Fruit fly (Drosophila melanogaster) whole organism, embryonic: ENCODE data around the gene CG16903.

Experiments
- Adf1 ChIP-seq: fragments of 200-800 bp; sonication (Bioruptor generic); IDR thresholded peaks from 2 replicates; pipeline ENCODE4 v1.3.6; 2022; ENCODE audit warnings: missing biosample characterization, missing genetic modification characterization
- CG10209 ChIP-seq: fragments of 200-800 bp; sonication (Bioruptor generic); optimal IDR thresholded peaks from 3 replicates; lab custom pipeline; 2017; ENCODE audit warnings: missing biosample characterization, mild to moderate bottlenecking, missing genetic modification characterization, missing genetic modification reagents
- CG10654 ChIP-seq: fragments of 200-800 bp; sonication (Bioruptor generic); optimal IDR thresholded peaks from 2 replicates; lab custom pipeline; 2016; ENCODE audit warnings: missing biosample characterization, missing genetic modification characterization
- CG11504 ChIP-seq: fragments of 200-800 bp; sonication (Bioruptor generic); optimal IDR thresholded peaks from 3 replicates; lab custom pipeline; 2019; ENCODE audit warnings: missing biosample characterization, mild to moderate bottlenecking, missing genetic modification characterization, moderate library complexity
- CG12219 ChIP-seq: fragments of 200-800 bp; sonication (Bioruptor generic); optimal IDR thresholded peaks from 3 replicates; lab custom pipeline; 2018; ENCODE audit warnings: missing biosample characterization, mild to moderate bottlenecking, missing genetic modification characterization
- CG13424 ChIP-seq: fragments of 200-800 bp; sonication (Bioruptor generic); optimal IDR thresholded peaks from 2 replicates; lab custom pipeline; 2019; ENCODE audit warnings: missing biosample characterization, mild to moderate bottlenecking, missing genetic modification characterization, moderate library complexity
- CG13775 ChIP-seq: fragments of 200-800 bp; sonication (Bioruptor generic); optimal IDR thresholded peaks from 3 replicates; lab custom pipeline; 2017; ENCODE audit warnings: missing biosample characterization, mild to moderate bottlenecking, missing genetic modification characterization
- CG15479 ChIP-seq: fragments of 200-800 bp; sonication (Bioruptor generic); optimal IDR thresholded peaks from 3 replicates; lab custom pipeline; 2019; ENCODE audit warnings: missing biosample characterization, mild to moderate bottlenecking, missing genetic modification characterization, moderate library complexity
- CG15514 ChIP-seq: fragments of 200-800 bp; sonication (Bioruptor generic); optimal IDR thresholded peaks from 3 replicates; lab custom pipeline; 2017; ENCODE audit warnings: missing biosample characterization, missing genetic modification characterization, mild to moderate bottlenecking, moderate library complexity, missing genetic modification reagents
- CG17186 ChIP-seq: fragments of 200-800 bp; sonication (Bioruptor generic); optimal IDR thresholded peaks from 3 replicates; lab custom pipeline; 2017; ENCODE audit warnings: missing biosample characterization, missing genetic modification reagents, missing genetic modification characterization
- CG17359 ChIP-seq: fragments of 200-800 bp; sonication (Bioruptor generic); optimal IDR thresholded peaks from 3 replicates; lab custom pipeline; 2018; ENCODE audit warnings: missing biosample characterization, mild to moderate bottlenecking, missing genetic modification characterization, moderate library complexity
- CG30020 ChIP-seq: fragments of 200-800 bp; optimal IDR thresholded peaks from 2 replicates; lab custom pipeline; 2019; ENCODE audit warnings: missing biosample characterization, mild to moderate bottlenecking, missing genetic modification characterization, moderate library complexity
- CG33213 ChIP-seq: fragments of 200-800 bp; sonication (Bioruptor generic); optimal IDR thresholded peaks from 3 replicates; lab custom pipeline; 2016; ENCODE audit warnings: missing biosample characterization, missing genetic modification characterization
- CG3726 ChIP-seq: fragments of 200-800 bp; sonication (Bioruptor generic); IDR thresholded peaks from 3 replicates; pipeline ENCODE4, ENCODE4 v1.3.6; 2022; ENCODE audit warnings: missing biosample characterization, missing genetic modification characterization
- CG4404 ChIP-seq: fragments of 200-800 bp; sonication (Bioruptor generic); IDR thresholded peaks from 2 replicates; pipeline ENCODE4 v1.3.6; 2022; ENCODE audit warnings: missing biosample characterization, missing genetic modification characterization
- CG5953 ChIP-seq: fragments of 200-800 bp; sonication (Bioruptor generic); IDR thresholded peaks from 2 replicates; pipeline ENCODE4 v1.3.6; 2022; ENCODE audit warnings: missing biosample characterization, missing genetic modification characterization
- CG7786 ChIP-seq: fragments of 200-800 bp; sonication (Bioruptor generic); optimal IDR thresholded peaks from 2 replicates; lab custom pipeline; 2016; ENCODE audit warnings: missing biosample characterization, missing genetic modification characterization
- CG7839 ChIP-seq: fragments of 200-800 bp; sonication (Bioruptor generic); optimal IDR thresholded peaks from 3 replicates; lab custom pipeline; 2018; ENCODE audit warnings: missing biosample characterization, mild to moderate bottlenecking, missing genetic modification characterization, moderate library complexity
- CG7928 ChIP-seq: fragments of 200-800 bp; sonication (Bioruptor generic); optimal IDR thresholded peaks from 2 replicates; lab custom pipeline; 2017; ENCODE audit warnings: missing biosample characterization, mild to moderate bottlenecking, missing genetic modification characterization
- CG7963 ChIP-seq: fragments of 200-800 bp; sonication (Bioruptor generic); IDR thresholded peaks from 3 replicates; pipeline ENCODE4 v1.3.6; 2022; ENCODE audit warnings: missing biosample characterization, missing genetic modification characterization; ENCODE audit not compliant: partially characterized antibody
- CG9437 ChIP-seq: fragments of 200-800 bp; sonication (Bioruptor generic); optimal IDR thresholded peaks from 2 replicates; lab custom pipeline; 2018; ENCODE audit warnings: missing biosample characterization, mild to moderate bottlenecking, missing genetic modification characterization
- CG9817 ChIP-seq: fragments of 200-800 bp; sonication (Bioruptor generic); optimal IDR thresholded peaks from 2 replicates; lab custom pipeline; 2018; ENCODE audit warnings: missing biosample characterization, mild to moderate bottlenecking, missing genetic modification characterization, moderate library complexity
- D19B ChIP-seq: fragments of 200-800 bp; sonication (Bioruptor generic); optimal IDR thresholded peaks from 2 replicates; lab custom pipeline; 2017; ENCODE audit warnings: missing biosample characterization, mild to moderate bottlenecking, missing genetic modification characterization
- Dip2 ChIP-seq: fragments of 200-800 bp; sonication (Bioruptor generic); IDR thresholded peaks from 2 replicates; pipeline ENCODE4 v1.3.6; 2022; ENCODE audit warnings: missing biosample characterization, missing genetic modification characterization
- Elba2 ChIP-seq: fragments of 200-800 bp; sonication (Bioruptor generic); optimal IDR thresholded peaks from 3 replicates; lab custom pipeline; 2016; ENCODE audit warnings: missing biosample characterization, missing genetic modification characterization
- H2.0 ChIP-seq: fragments of 200-800 bp; sonication (Bioruptor generic); IDR thresholded peaks from 2 replicates; pipeline ENCODE4 v1.3.6; 2022; ENCODE audit warnings: missing biosample characterization, missing genetic modification characterization
- Lhr ChIP-seq: fragments of 200-800 bp; sonication (Bioruptor generic); optimal IDR thresholded peaks from 3 replicates; lab custom pipeline; 2017; ENCODE audit warnings: mild to moderate bottlenecking, missing biosample characterization, missing genetic modification reagents, missing genetic modification characterization
- Neu2 ChIP-seq: fragments of 200-800 bp; sonication (Bioruptor generic); optimal IDR thresholded peaks from 3 replicates; lab custom pipeline; 2016; ENCODE audit warnings: missing biosample characterization, missing genetic modification characterization, borderline replicate concordance
- Oaz ChIP-seq: fragments of 200-800 bp; sonication (Bioruptor generic); IDR thresholded peaks from 2 replicates; pipeline ENCODE4 v1.3.6; 2022; ENCODE audit warnings: missing biosample characterization, missing genetic modification characterization
- Vsx1 ChIP-seq: fragments of 200-800 bp; sonication (Bioruptor generic); optimal IDR thresholded peaks from 2 replicates; lab custom pipeline; 2017; ENCODE audit warnings: missing biosample characterization, mild to moderate bottlenecking, missing genetic modification characterization, missing genetic modification reagents
- chif ChIP-seq, 2 experiments: fragments of 200-800 bp; sonication (Bioruptor generic); optimal IDR thresholded peaks; 3 replicates each; lab custom pipeline; 2016; ENCODE audit warnings: missing biosample characterization in 2 of 2, missing genetic modification characterization in 2 of 2
- esg ChIP-seq: fragments of 200-800 bp; sonication (Bioruptor generic); conservative IDR thresholded peaks from 2 replicates; pipeline ENCODE4 v1.3.6; 2022; ENCODE audit warnings: missing biosample characterization, missing genetic modification characterization
- gcm ChIP-seq: fragments of 200-800 bp; sonication (Bioruptor generic); optimal IDR thresholded peaks from 2 replicates; lab custom pipeline; 2019; ENCODE audit warnings: missing biosample characterization, mild to moderate bottlenecking, missing genetic modification characterization, moderate library complexity
- gro ChIP-seq: fragments of 200-800 bp; sonication (Bioruptor generic); optimal IDR thresholded peaks from 2 replicates; lab custom pipeline; 2016; ENCODE audit warnings: missing biosample characterization, missing genetic modification characterization
- gt ChIP-seq: fragments of 200-800 bp; sonication (Bioruptor generic); IDR thresholded peaks from 2 replicates; pipeline ENCODE4 v1.3.6; 2022; ENCODE audit warnings: missing biosample characterization, missing genetic modification characterization
- hth ChIP-seq: fragments of >200 bp; optimal IDR thresholded peaks from 2 replicates; lab custom pipeline; 2017; ENCODE audit warnings: inconsistent platforms
- lmd ChIP-seq: fragments of 200-800 bp; sonication (Bioruptor generic); IDR thresholded peaks from 2 replicates; pipeline ENCODE4 v1.3.6; 2022; ENCODE audit warnings: missing biosample characterization, missing genetic modification characterization
- nerfin-1 ChIP-seq: fragments of 200-800 bp; sonication (Bioruptor generic); optimal IDR thresholded peaks from 3 replicates; lab custom pipeline; 2019; ENCODE audit warnings: missing biosample characterization, mild to moderate bottlenecking, missing genetic modification characterization, moderate library complexity
- p53 ChIP-seq: fragments of 200-800 bp; sonication (Bioruptor generic); optimal IDR thresholded peaks from 2 replicates; lab custom pipeline; 2016; ENCODE audit warnings: missing biosample characterization, missing genetic modification characterization
- pfk ChIP-seq: fragments of 200-800 bp; sonication (Bioruptor generic); optimal IDR thresholded peaks from 2 replicates; lab custom pipeline; 2018; ENCODE audit warnings: missing biosample characterization, mild to moderate bottlenecking, missing genetic modification characterization, moderate library complexity
- phol ChIP-seq: fragments of 200-800 bp; sonication (Bioruptor generic); optimal IDR thresholded peaks from 3 replicates; lab custom pipeline; 2018; ENCODE audit warnings: missing biosample characterization, mild to moderate bottlenecking, missing genetic modification characterization, moderate library complexity
- pzg ChIP-seq: fragments of 200-800 bp; sonication (Bioruptor generic); optimal IDR thresholded peaks from 3 replicates; lab custom pipeline; 2018; ENCODE audit warnings: missing biosample characterization, mild to moderate bottlenecking, missing genetic modification characterization, moderate library complexity
- sim ChIP-seq: fragments of 200-800 bp; sonication (Bioruptor generic); IDR thresholded peaks from 2 replicates; pipeline ENCODE4 v1.3.6; 2022; ENCODE audit warnings: missing biosample characterization, missing genetic modification characterization
- sisA ChIP-seq: fragments of 200-800 bp; sonication (Bioruptor generic); IDR thresholded peaks from 2 replicates; pipeline ENCODE4 v1.3.6; 2022; ENCODE audit warnings: missing biosample characterization, missing genetic modification characterization
- slou ChIP-seq: fragments of 200-800 bp; sonication (Bioruptor generic); optimal IDR thresholded peaks from 3 replicates; lab custom pipeline; 2016; ENCODE audit warnings: missing biosample characterization, missing genetic modification characterization
- toy ChIP-seq: fragments of 200-800 bp; sonication (Bioruptor generic); IDR thresholded peaks from 2 replicates; pipeline ENCODE4 v1.3.6; 2022; ENCODE audit warnings: missing biosample characterization, missing genetic modification characterization
- tup ChIP-seq: fragments of 200-800 bp; sonication (Bioruptor generic); optimal IDR thresholded peaks from 2 replicates; lab custom pipeline; 2016; ENCODE audit warnings: missing biosample characterization, mild to moderate bottlenecking, missing genetic modification characterization, moderate library complexity
- wdn ChIP-seq: fragments of 200-800 bp; sonication (Bioruptor generic); IDR thresholded peaks from 2 replicates; pipeline ENCODE4 v1.3.6; 2022; ENCODE audit warnings: missing biosample characterization, missing genetic modification characterization
- wek ChIP-seq: fragments of 200-800 bp; sonication (Bioruptor generic); optimal IDR thresholded peaks from 3 replicates; lab custom pipeline; 2018; ENCODE audit warnings: missing biosample characterization, mild to moderate bottlenecking, missing genetic modification characterization, moderate library complexity

CG16903 gene

dm6 chrX:2121716-2122601, 41.8 kb upstream of the CG16903 start (continued):
- no peak for TF ChIP-seq pfk (GFP tag; lab: Kevin White, UChicago)
- TF ChIP-seq Oaz (GFP tag; lab: Robert Waterston, UW), result no peak
- TF ChIP-seq Adf1 (GFP tag; lab: Robert Waterston, UW), result no peak
- no peak for TF ChIP-seq hth (lab: Kevin White, UChicago)
- TF ChIP-seq wek, result no peak
- TF ChIP-seq pzg, result no peak
- TF ChIP-seq tup (GFP tag; lab: Kevin White, UChicago), result no peak
- no peak for TF ChIP-seq CG3726 (GFP tag; lab: Robert Waterston, UW)
- TF ChIP-seq Elba2 (GFP tag; lab: Kevin White, UChicago), result no peak
- no peak for TF ChIP-seq D19B (GFP tag; lab: Kevin White, UChicago)
- TF ChIP-seq gt (GFP tag; lab: Robert Waterston, UW), result no peak
- 0 out of 2 replicates have a peak, but pooled peaks have one; percentile 6 for TF ChIP-seq esg (GFP tag; lab: Robert Waterston, UW)
- peak; percentile 39 for TF ChIP-seq CG13424 (tag; lab: Kevin White, UChicago)
- TF ChIP-seq nerfin-1 (tag; lab: Kevin White, UChicago), result no peak
- TF ChIP-seq CG33213, result no peak
- no peak for TF ChIP-seq slou (GFP tag; lab: Kevin White, UChicago)
- peak; percentile 10 for TF ChIP-seq CG9817
- no peak for TF ChIP-seq CG9437
- no peak for TF ChIP-seq toy
- TF ChIP-seq sim (GFP tag; lab: Robert Waterston, UW), result no peak
- TF ChIP-seq Vsx1 (GFP tag; lab: Kevin White, UChicago), result no peak
- TF ChIP-seq CG12219 (GFP tag; lab: Kevin White, UChicago), result peak; percentile 35
- TF ChIP-seq H2.0 (GFP tag; lab: Robert Waterston, UW), result peak; percentile 42; the same call in 1 of the 2 replicates
- no peak for TF ChIP-seq CG7963 (GFP tag; lab: Robert Waterston, UW)
- no peak for TF ChIP-seq CG15514 (GFP tag; lab: Kevin White, UChicago)
- no peak for TF ChIP-seq Lhr (GFP tag; lab: Kevin White, UChicago)
- TF ChIP-seq CG7839 (tag; lab: Kevin White, UChicago), result peak; percentile 53
- peak; percentile 47; the same call in 1 of the 2 replicates for TF ChIP-seq lmd
- TF ChIP-seq CG4404 (GFP tag; lab: Robert Waterston, UW), result no peak
- TF ChIP-seq CG7928 (GFP tag; lab: Kevin White, UChicago), result no peak
- TF ChIP-seq CG5953, result no peak
- no peak for TF ChIP-seq Dip2 (GFP tag; lab: Robert Waterston, UW)
- TF ChIP-seq CG10209, result peak; percentile 31
- TF ChIP-seq Neu2 (GFP tag; lab: Kevin White, UChicago), result no peak
- TF ChIP-seq gro (GFP tag; lab: Kevin White, UChicago), result no peak
- TF ChIP-seq chif (GFP tag; optimal IDR thresholded peaks at IDR 0.05; lab: Kevin White, UChicago), result peak in 1 of 2 experiments; percentile 38
- TF ChIP-seq CG30020 (tag; lab: Kevin White, UChicago), result no peak
- TF ChIP-seq p53 (GFP tag; lab: Kevin White, UChicago), result no peak
- no peak for TF ChIP-seq CG13775 (GFP tag; lab: Kevin White, UChicago)
- no peak for TF ChIP-seq CG10654 (GFP tag; lab: Kevin White, UChicago)
- peak; percentile 58 for TF ChIP-seq phol (tag; lab: Kevin White, UChicago)
- TF ChIP-seq sisA, result peak; percentile 47; the same call in 1 of the 2 replicates
- no peak for TF ChIP-seq CG11504 (tag; lab: Kevin White, UChicago)
- peak; percentile 38 for TF ChIP-seq CG17359 (tag; lab: Kevin White, UChicago)
- TF ChIP-seq gcm (GFP tag; lab: Kevin White, UChicago), result peak; percentile 23
- no peak for TF ChIP-seq CG7786 (GFP tag; lab: Kevin White, UChicago)
- TF ChIP-seq CG17186, result no peak
- no peak for TF ChIP-seq wdn
- no peak for TF ChIP-seq CG15479
